Worm (Caenorhabditis elegans): ENCODE measurements around the gene C13F10.5.

C13F10.5 gene

DNA sequence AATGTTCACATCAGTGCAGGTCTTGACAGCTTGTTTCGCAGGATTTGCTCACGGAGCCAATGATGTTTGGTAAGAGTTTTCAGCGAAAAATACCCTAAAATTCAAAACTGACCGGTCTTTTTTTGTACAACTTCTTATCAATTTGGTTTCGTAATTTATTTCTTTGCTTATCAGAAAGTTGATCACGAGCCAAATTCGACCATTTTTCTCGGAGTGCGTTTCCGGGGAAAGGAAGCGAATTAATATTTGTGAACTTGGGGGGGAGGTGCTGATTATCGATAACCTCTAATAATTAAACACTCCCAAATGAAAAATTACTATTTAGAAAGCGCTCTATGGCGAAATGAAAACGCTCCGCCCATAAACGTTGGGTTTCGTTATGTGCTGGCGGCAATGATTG lies 32.3 kb downstream of the C13F10.5 start (continued):
- TF ChIP-seq nhr-102 (tag; optimal IDR thresholded peaks at IDR 0.05) (no peak), dpl-1 (GFP tag; optimal IDR thresholded peaks at IDR 0.05) (no peak), jun-1 (tag; optimal IDR thresholded peaks at IDR 0.05) (no peak), hif-1 (tag; optimal IDR thresholded peaks at IDR 0.05) (no peak), nhr-28 (tag; optimal IDR thresholded peaks at IDR 0.05) (peak; percentile 75), gei-8 (GFP tag; optimal IDR thresholded peaks at IDR 0.05) (no peak), ztf-11 (tag; optimal IDR thresholded peaks at IDR 0.05) (no peak), ceh-20 (GFP tag; IDR thresholded peaks at IDR 0.05) (no peak), ceh-28 (tag; optimal IDR thresholded peaks at IDR 0.05) (no peak), lin-15B (tag; optimal IDR thresholded peaks at IDR 0.05) (no peak), daf-16 (GFP tag; optimal IDR thresholded peaks at IDR 0.05) (no peak), daf-16 (tag; optimal IDR thresholded peaks at IDR 0.05) (peak; percentile 37), spr-1 (tag; optimal IDR thresholded peaks at IDR 0.05) (no peak), snpc-1.2 (GFP tag; IDR thresholded peaks at IDR 0.05) (no peak), F10B5.3 (tag; optimal IDR thresholded peaks at IDR 0.05) (no peak), fkh-10 (GFP tag; optimal IDR thresholded peaks at IDR 0.05) (no peak), madf-9 (GFP tag; conservative IDR thresholded peaks at IDR 0.05) (no peak), F37D6.2 (tag; optimal IDR thresholded peaks at IDR 0.05) (no peak), R02D3.7 (tag; optimal IDR thresholded peaks at IDR 0.05) (no peak), dve-1 (tag; optimal IDR thresholded peaks at IDR 0.05; ENCODE audit: insufficient read depth) (peak; percentile 25), dmd-6 (GFP tag; IDR thresholded peaks at IDR 0.05) (peak; percentile 69), nhr-11 (tag; optimal IDR thresholded peaks at IDR 0.05) (no peak)

DNA sequence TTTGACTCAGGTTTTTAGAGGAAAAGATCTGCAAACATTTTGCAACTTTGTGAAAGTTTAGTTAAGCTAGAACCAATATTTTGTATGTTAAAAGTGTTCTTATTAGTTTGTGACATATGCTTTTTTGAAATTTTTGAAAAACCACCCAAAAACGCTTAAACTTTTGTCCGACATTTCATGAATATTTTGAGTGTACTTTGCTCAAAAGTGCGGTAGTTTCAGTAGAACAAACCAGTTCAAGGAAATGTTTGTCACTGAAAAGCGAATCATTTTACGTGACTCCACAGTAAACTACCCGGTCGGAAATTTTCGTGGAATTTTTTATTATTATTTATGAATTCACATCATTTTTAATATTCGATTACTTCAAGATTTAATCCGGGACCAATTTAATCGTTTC lies 34.3 kb downstream of the C13F10.5 start, which contains the start of gene pitr-5:
Gene pitr-5 (plus strand): TSS at position 301 of the 400 bp plus-strand sequence.
- TF ChIP-seq ZK337.2 (GFP tag; IDR thresholded peaks at IDR 0.05) (no peak), mxl-3 (GFP tag; optimal IDR thresholded peaks at IDR 0.05) (no peak), nhr-111 (GFP tag; optimal IDR thresholded peaks at IDR 0.05) (no peak), nhr-6 (tag; optimal IDR thresholded peaks at IDR 0.05) (no peak), mxl-2 (GFP tag; conservative IDR thresholded peaks at IDR 0.05) (no peak), nhr-237 (tag; optimal IDR thresholded peaks at IDR 0.05) (no peak), pha-4 (GFP tag; IDR thresholded peaks at IDR 0.05) (no peak), pha-4 (tag; optimal IDR thresholded peaks at IDR 0.05) (no peak), daf-8 (GFP tag; IDR thresholded peaks at IDR 0.05) (no peak), daf-12 (tag; optimal IDR thresholded peaks at IDR 0.05) (no peak), arid-1 (GFP tag; conservative IDR thresholded peaks at IDR 0.05) (no peak), F44E2.7 (GFP tag; IDR thresholded peaks at IDR 0.05) (no peak), zip-2 (tag; optimal IDR thresholded peaks at IDR 0.05) (no peak), ceh-62 (tag; optimal IDR thresholded peaks at IDR 0.05) (no peak), nhr-77 (tag; optimal IDR thresholded peaks at IDR 0.05) (no peak)

DNA sequence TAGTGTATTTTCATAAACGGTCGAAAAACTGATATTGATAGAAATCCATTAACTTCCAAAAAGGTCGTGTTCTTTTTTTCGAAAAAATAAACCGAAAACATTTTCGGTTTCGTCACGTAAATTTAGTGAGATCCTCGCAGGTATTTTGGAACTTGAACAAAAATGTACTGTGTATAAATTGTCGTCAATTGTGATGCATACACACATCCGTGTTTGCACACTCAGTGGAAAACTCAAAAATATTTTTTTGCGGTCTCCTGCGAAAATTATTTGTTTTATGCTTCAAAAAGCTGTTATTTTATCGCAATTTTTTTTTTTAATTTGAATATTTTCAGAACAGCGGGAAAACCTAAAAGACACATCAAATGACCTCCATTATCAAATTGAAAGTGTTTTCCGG lies 40.0 kb downstream of the C13F10.5 start, which contains the start of gene cpsf-2:
Gene cpsf-2 (plus strand): TSS at position 330 of the 400 bp plus-strand sequence.
- TF ChIP-seq cey-2 (tag; optimal IDR thresholded peaks at IDR 0.05; ENCODE audit: borderline replicate concordance, insufficient read depth) (no peak), nhr-6 (tag; optimal IDR thresholded peaks at IDR 0.05) (no peak), aha-1 (tag) (peak; percentile 72), unc-39 (tag; optimal IDR thresholded peaks at IDR 0.05) (no peak), spr-1 (tag; optimal IDR thresholded peaks at IDR 0.05) (no peak), daf-8 (GFP tag; IDR thresholded peaks at IDR 0.05) (no peak), ZK546.5 (tag; optimal IDR thresholded peaks at IDR 0.05) (no peak), hif-1 (tag; optimal IDR thresholded peaks at IDR 0.05) (no peak), dpl-1 (GFP tag; optimal IDR thresholded peaks at IDR 0.05) (peak; percentile 1), nhr-41 (GFP tag; IDR thresholded peaks at IDR 0.05) (no peak), ztf-11 (tag; optimal IDR thresholded peaks at IDR 0.05) (no peak), daf-16 (GFP tag; optimal IDR thresholded peaks at IDR 0.05) (no peak), daf-16 (tag; optimal IDR thresholded peaks at IDR 0.05) (no peak), dmd-9 (GFP tag; IDR thresholded peaks at IDR 0.05) (no peak), zip-2 (tag; optimal IDR thresholded peaks at IDR 0.05) (no peak), mes-2 (tag; optimal IDR thresholded peaks at IDR 0.05; ENCODE audit: poor library complexity, severe bottlenecking) (peak; percentile 47), mdt-29 (GFP tag; IDR thresholded peaks at IDR 0.05) (no peak)

All from whole organism, L4 larva.